Fruit fly (Drosophila melanogaster) whole organism, adult: ENCODE measurements around the gene InR.

Source experiments
- CG11617 ChIP-seq: fragments of 200-800 bp; sonication (Bioruptor generic); optimal IDR thresholded peaks from 2 replicates; lab custom pipeline; 2017; ENCODE audit warnings: mild to moderate bottlenecking, missing biosample characterization, missing genetic modification reagents, missing genetic modification characterization
- CG1620 ChIP-seq: fragments of 200-800 bp; sonication (Bioruptor generic); optimal IDR thresholded peaks from 2 replicates; lab custom pipeline; 2016; ENCODE audit warnings: missing biosample characterization, missing genetic modification characterization
- CG7101 ChIP-seq: fragments of 200-800 bp; sonication (Bioruptor generic); optimal IDR thresholded peaks from 2 replicates; lab custom pipeline; 2018; ENCODE audit warnings: missing biosample characterization, mild to moderate bottlenecking, missing genetic modification characterization, moderate library complexity
- bab1 ChIP-seq: fragments of 200-800 bp; sonication (Bioruptor generic); optimal IDR thresholded peaks from 3 replicates; lab custom pipeline; 2019; ENCODE audit warnings: missing biosample characterization, mild to moderate bottlenecking, missing genetic modification characterization, moderate library complexity
- cnc ChIP-seq, 2 experiments: fragments of >200 bp; optimal IDR thresholded peaks; 2 replicates each; lab custom pipeline; 2017
- kay ChIP-seq: fragments of 200-800 bp; sonication (Bioruptor generic); peaks from one replicate; lab custom pipeline; 2016; ENCODE audit warnings: missing biosample characterization, missing genetic modification characterization, borderline replicate concordance

dm6 chr3R:21645904-21646664 lies 27.0 kb upstream of the InR start:
- TF ChIP-seq bab1 (GFP tag; lab: Kevin White, UChicago) (no peak), CG1620 (GFP tag; lab: Kevin White, UChicago) (no peak), cnc (optimal IDR thresholded peaks at IDR 0.05; lab: Kevin White, UChicago) (no peak), CG7101 (tag; lab: Kevin White, UChicago) (no peak), CG11617 (no peak), kay (GFP tag; lab: Kevin White, UChicago) (no peak)
